Worm (Caenorhabditis elegans): ENCODE data around the gene Y53C12A.10.

Gene Y53C12A.10

ce11 chrII:9656210-9656755, 48.4 kb downstream of the Y53C12A.10 start, which contains the start of gene gstk-1 (continued):
- TF ChIP-seq snpc-4 (tag; optimal IDR thresholded peaks at IDR 0.05) = no peak
- TF ChIP-seq nhr-10 (tag; optimal IDR thresholded peaks at IDR 0.05) = no peak
- TF ChIP-seq nhr-237 (tag; optimal IDR thresholded peaks at IDR 0.05) = no peak
- TF ChIP-seq sma-3 (GFP tag; optimal IDR thresholded peaks at IDR 0.05) = peak; percentile 54
- no peak for TF ChIP-seq elt-3 (tag; optimal IDR thresholded peaks at IDR 0.05)
- TF ChIP-seq nhr-23 (tag; optimal IDR thresholded peaks at IDR 0.05) = no peak
- no peak for TF ChIP-seq nhr-6 (tag; optimal IDR thresholded peaks at IDR 0.05)
- no peak for TF ChIP-seq peb-1 (tag; optimal IDR thresholded peaks at IDR 0.05)
- no peak for TF ChIP-seq dmd-4 (tag; optimal IDR thresholded peaks at IDR 0.05)

DNA sequence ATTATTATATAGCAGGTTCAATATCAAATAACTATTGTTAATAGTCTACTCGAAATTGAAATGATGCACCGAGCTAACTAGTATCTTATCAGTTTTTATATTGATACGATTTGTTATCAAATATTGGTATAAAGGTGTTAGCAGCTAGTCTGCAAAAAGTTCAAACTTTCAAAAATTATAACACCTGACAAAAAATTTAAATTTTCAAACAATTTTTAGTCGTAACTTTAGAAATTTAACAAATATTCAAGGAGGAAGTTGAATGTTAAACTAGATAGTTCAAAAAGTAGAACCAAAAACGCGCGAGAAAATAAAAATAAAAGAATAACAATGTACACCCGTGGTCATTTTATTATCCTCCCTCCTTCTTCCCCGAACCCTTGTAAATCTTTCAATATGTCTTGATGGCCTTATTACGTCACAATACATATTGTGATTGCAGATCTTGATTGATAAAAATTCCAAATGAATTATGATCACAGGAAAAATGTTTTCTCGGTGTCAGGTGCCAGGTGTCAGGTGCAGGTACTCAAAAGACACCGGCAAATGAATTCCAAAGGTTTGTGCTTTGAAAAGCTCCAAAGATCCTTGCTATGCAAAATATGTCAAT, 49.0 kb downstream of the Y53C12A.10 start, which contains the start of gene ZK1307.1:
ZK1307.1 (minus strand) TSS at position 51 of the 610 bp plus-strand sequence.
- TF ChIP-seq sma-9 (GFP tag; optimal IDR thresholded peaks at IDR 0.05) = peak; percentile 17
- TF ChIP-seq sma-9 (tag; optimal IDR thresholded peaks at IDR 0.05) = no peak
- TF ChIP-seq skn-1 (tag; optimal IDR thresholded peaks at IDR 0.05) = no peak
- peak; percentile 18 for TF ChIP-seq nhr-129 (tag; optimal IDR thresholded peaks at IDR 0.05)
